Fruit fly (Drosophila melanogaster) whole organism, embryonic: Measurements from ENCODE around the gene vari.

Source experiments
- Adf1 ChIP-seq: fragments of 200-800 bp; sonication (Bioruptor generic); IDR thresholded peaks from 2 replicates; pipeline ENCODE4 v1.3.6; 2022; ENCODE audit warnings: missing biosample characterization, missing genetic modification characterization
- Aef1 ChIP-seq: fragments of 200-800 bp; sonication (Bioruptor generic); IDR thresholded peaks from 3 replicates; pipeline ENCODE4 v1.3.6; 2022; ENCODE audit warnings: missing biosample characterization, missing genetic modification characterization
- CG10979 ChIP-seq: fragments of 200-800 bp; sonication (Bioruptor generic); optimal IDR thresholded peaks from 2 replicates; lab custom pipeline; 2018; ENCODE audit warnings: missing biosample characterization, mild to moderate bottlenecking, missing genetic modification characterization, moderate library complexity
- CG14050 ChIP-seq: fragments of 200-800 bp; sonication (Bioruptor generic); IDR thresholded peaks from 3 replicates; pipeline ENCODE4 v1.3.6; 2022; ENCODE audit warnings: missing biosample characterization, missing genetic modification characterization
- CG14441 ChIP-seq: fragments of 200-800 bp; sonication (Bioruptor generic); IDR thresholded peaks from 2 replicates; pipeline ENCODE4 v1.3.6; 2022; ENCODE audit warnings: missing biosample characterization, missing genetic modification characterization
- CG18619 ChIP-seq: fragments of 200-800 bp; sonication (Bioruptor generic); optimal IDR thresholded peaks from 3 replicates; lab custom pipeline; 2017; ENCODE audit warnings: missing biosample characterization, mild to moderate bottlenecking, missing genetic modification characterization
- CG18764 ChIP-seq: fragments of 200-800 bp; sonication (Bioruptor generic); optimal IDR thresholded peaks from 3 replicates; lab custom pipeline; 2016; ENCODE audit warnings: missing biosample characterization, missing genetic modification characterization
- CG2875 ChIP-seq: fragments of 200-800 bp; sonication (Bioruptor generic); optimal IDR thresholded peaks from 2 replicates; lab custom pipeline; 2017; ENCODE audit warnings: missing biosample characterization, mild to moderate bottlenecking, missing genetic modification characterization, missing genetic modification reagents
- CG30020 ChIP-seq: fragments of 200-800 bp; optimal IDR thresholded peaks from 2 replicates; lab custom pipeline; 2019; ENCODE audit warnings: missing biosample characterization, mild to moderate bottlenecking, missing genetic modification characterization, moderate library complexity
- CG32772 ChIP-seq: fragments of 200-800 bp; sonication (Bioruptor generic); IDR thresholded peaks from 2 replicates; pipeline ENCODE4 v1.3.6; 2022; ENCODE audit warnings: missing biosample characterization, missing genetic modification characterization
- CG3726 ChIP-seq: fragments of 200-800 bp; sonication (Bioruptor generic); IDR thresholded peaks from 3 replicates; pipeline ENCODE4, ENCODE4 v1.3.6; 2022; ENCODE audit warnings: missing biosample characterization, missing genetic modification characterization
- CG3838 ChIP-seq: fragments of 200-800 bp; sonication (Bioruptor generic); optimal IDR thresholded peaks from 3 replicates; lab custom pipeline; 2016; ENCODE audit warnings: missing biosample characterization, missing genetic modification characterization
- CG6813 ChIP-seq: fragments of 200-800 bp; sonication (Bioruptor generic); optimal IDR thresholded peaks from 2 replicates; lab custom pipeline; 2017; ENCODE audit warnings: missing biosample characterization, missing genetic modification characterization, mild to moderate bottlenecking, moderate library complexity, missing genetic modification reagents
- CG6854 ChIP-seq: fragments of 200-800 bp; sonication (Bioruptor generic); optimal IDR thresholded peaks from 3 replicates; lab custom pipeline; 2017; ENCODE audit warnings: missing biosample characterization, mild to moderate bottlenecking, missing genetic modification characterization
- CG7357 ChIP-seq: fragments of 200-800 bp; sonication (Bioruptor generic); IDR thresholded peaks from 3 replicates; pipeline ENCODE4 v1.3.6; 2022; ENCODE audit warnings: missing biosample characterization, missing genetic modification characterization
- CG8359 ChIP-seq: fragments of 200-800 bp; sonication (Bioruptor generic); optimal IDR thresholded peaks from 2 replicates; lab custom pipeline; 2017; ENCODE audit warnings: missing biosample characterization, mild to moderate bottlenecking, missing genetic modification characterization, borderline replicate concordance
- CG8765 ChIP-seq: fragments of 200-800 bp; sonication (Bioruptor generic); IDR thresholded peaks from 2 replicates; pipeline ENCODE4 v1.3.6; 2022; ENCODE audit warnings: missing biosample characterization, missing genetic modification characterization
- CG9609 ChIP-seq: fragments of 200-800 bp; sonication (Bioruptor generic); optimal IDR thresholded peaks from 3 replicates; lab custom pipeline; 2016; ENCODE audit warnings: missing biosample characterization, missing genetic modification characterization
- CG9876 ChIP-seq: fragments of 200-800 bp; sonication (Bioruptor generic); optimal IDR thresholded peaks from 2 replicates; lab custom pipeline; 2016; ENCODE audit warnings: missing biosample characterization, missing genetic modification characterization
- CG9932 ChIP-seq: fragments of 200-800 bp; sonication (Bioruptor generic); IDR thresholded peaks from 2 replicates; pipeline ENCODE4 v1.3.6; 2022; ENCODE audit warnings: missing biosample characterization, missing genetic modification characterization
- CHES-1-like ChIP-seq: fragments of 200-800 bp; sonication (Bioruptor generic); optimal IDR thresholded peaks from 2 replicates; lab custom pipeline; 2016; ENCODE audit warnings: missing biosample characterization, missing genetic modification characterization
- Dad ChIP-seq: fragments of 200-800 bp; sonication (Bioruptor generic); optimal IDR thresholded peaks from 3 replicates; lab custom pipeline; 2016; ENCODE audit warnings: missing biosample characterization, missing genetic modification characterization
- Dref ChIP-seq: fragments of 200-800 bp; sonication (Bioruptor generic); IDR thresholded peaks from 2 replicates; pipeline ENCODE4 v1.3.6; 2022; ENCODE audit warnings: missing biosample characterization, missing genetic modification characterization
- ERR ChIP-seq: fragments of 200-800 bp; sonication (Bioruptor generic); optimal IDR thresholded peaks from 2 replicates; lab custom pipeline; 2016; ENCODE audit warnings: missing biosample characterization, missing genetic modification characterization
- Hr78 ChIP-seq, 2 experiments: fragments of 200-800 bp in 1 of 2; fragments of >200 bp in 1 of 2; sonication (Bioruptor generic) in 1 of 2; optimal IDR thresholded peaks; 2 replicates each; lab custom pipeline; 2017 to 2019; ENCODE audit warnings: missing biosample characterization in 2 of 2, missing genetic modification characterization in 2 of 2, mild to moderate bottlenecking in 1 of 2, moderate library complexity in 1 of 2
- MTF-1 ChIP-seq: fragments of 200-800 bp; sonication (Bioruptor generic); optimal IDR thresholded peaks from 2 replicates; lab custom pipeline; 2018; ENCODE audit warnings: missing biosample characterization, mild to moderate bottlenecking, missing genetic modification characterization, borderline replicate concordance
- NFAT ChIP-seq: fragments of 200-800 bp; sonication (Bioruptor generic); IDR thresholded peaks from 2 replicates; pipeline ENCODE4 v1.3.6; 2022; ENCODE audit warnings: missing biosample characterization, missing genetic modification characterization
- Six4 ChIP-seq: fragments of 200-800 bp; sonication (Bioruptor generic); optimal IDR thresholded peaks from 2 replicates; lab custom pipeline; 2016; ENCODE audit warnings: missing biosample characterization, missing genetic modification characterization
- Ssrp ChIP-seq: fragments of 200-800 bp; sonication (Bioruptor generic); optimal IDR thresholded peaks from 2 replicates; lab custom pipeline; 2018; ENCODE audit warnings: missing biosample characterization, mild to moderate bottlenecking, missing genetic modification characterization, moderate library complexity
- bsh ChIP-seq, 2 experiments: fragments of 200-800 bp; sonication (Bioruptor generic); optimal IDR thresholded peaks; 2 replicates each; lab custom pipeline; 2017 to 2018; ENCODE audit warnings: mild to moderate bottlenecking in 2 of 2, missing biosample characterization in 2 of 2, missing genetic modification characterization in 2 of 2, moderate library complexity in 1 of 2
- corto ChIP-seq: fragments of 200-800 bp; sonication (Bioruptor generic); optimal IDR thresholded peaks from 2 replicates; lab custom pipeline; 2016; ENCODE audit warnings: missing biosample characterization, mild to moderate bottlenecking, missing genetic modification characterization, moderate library complexity
- eyg ChIP-seq: fragments of 200-800 bp; sonication (Bioruptor generic); optimal IDR thresholded peaks from 3 replicates; lab custom pipeline; 2016; ENCODE audit warnings: missing biosample characterization, missing genetic modification characterization
- gce ChIP-seq: fragments of 200-800 bp; sonication (Bioruptor generic); IDR thresholded peaks from 3 replicates; pipeline ENCODE4 v1.3.6; 2022; ENCODE audit warnings: missing biosample characterization, missing genetic modification characterization
- lola ChIP-seq, 3 experiments: fragments of >200 bp in 2 of 3; fragments of 200-800 bp in 1 of 3; sonication (Bioruptor generic) in 1 of 3; optimal IDR thresholded peaks; 2 replicates each; lab custom pipeline; 2017 to 2019; ENCODE audit warnings: missing biosample characterization in 3 of 3, missing genetic modification characterization in 3 of 3, mild to moderate bottlenecking in 1 of 3, moderate library complexity in 1 of 3
- maf-S ChIP-seq: fragments of 200-800 bp; sonication (Bioruptor generic); optimal IDR thresholded peaks from 2 replicates; lab custom pipeline; 2016; ENCODE audit warnings: missing biosample characterization, missing genetic modification characterization
- mld ChIP-seq: fragments of 200-800 bp; sonication (Bioruptor generic); IDR thresholded peaks from 3 replicates; pipeline ENCODE4 v1.3.6; 2022; ENCODE audit warnings: missing biosample characterization, missing genetic modification characterization; ENCODE audit not compliant: partially characterized antibody
- nerfin-2 ChIP-seq: fragments of 200-800 bp; sonication (Bioruptor generic); IDR thresholded peaks from 2 replicates; pipeline ENCODE4 v1.3.6; 2022; ENCODE audit warnings: missing biosample characterization, missing genetic modification characterization; ENCODE audit not compliant: partially characterized antibody
- nom ChIP-seq: fragments of 200-800 bp; sonication (Bioruptor generic); optimal IDR thresholded peaks from 2 replicates; lab custom pipeline; 2017; ENCODE audit warnings: missing biosample characterization, missing genetic modification characterization, mild to moderate bottlenecking, moderate library complexity, missing genetic modification reagents
- oc ChIP-seq: fragments of 200-800 bp; sonication (Bioruptor generic); optimal IDR thresholded peaks from 2 replicates; lab custom pipeline; 2018; ENCODE audit warnings: missing biosample characterization, mild to moderate bottlenecking, missing genetic modification characterization, moderate library complexity
- pan ChIP-seq, 4 experiments: fragments of >200 bp in 3 of 4; fragments of 200-800 bp in 1 of 4; sonication (Bioruptor generic) in 1 of 4; optimal IDR thresholded peaks in 3 of 4; IDR thresholded peaks in 1 of 4; 2 replicates each; pipeline versions ENCODE4 v1.3.6 to Lab custom; 2017 to 2022; ENCODE audit warnings: missing biosample characterization in 2 of 4, missing genetic modification characterization in 2 of 4, mixed read lengths in 1 of 4
- peb ChIP-seq: fragments of 200-800 bp; sonication (Bioruptor generic); IDR thresholded peaks from 2 replicates; pipeline ENCODE4 v1.3.6; 2022; ENCODE audit warnings: missing biosample characterization, missing genetic modification characterization
- pros ChIP-seq: fragments of 200-800 bp; sonication (Bioruptor generic); optimal IDR thresholded peaks from 3 replicates; lab custom pipeline; 2019; ENCODE audit warnings: missing biosample characterization, mild to moderate bottlenecking, missing genetic modification characterization, moderate library complexity
- slp2 ChIP-seq: fragments of 200-800 bp; sonication (Bioruptor generic); optimal IDR thresholded peaks from 2 replicates; lab custom pipeline; 2016; ENCODE audit warnings: missing biosample characterization, missing genetic modification characterization
- ssp ChIP-seq: fragments of 200-800 bp; sonication (Bioruptor generic); IDR thresholded peaks from 2 replicates; pipeline ENCODE4 v1.3.6; 2022; ENCODE audit warnings: missing biosample characterization, missing genetic modification characterization
- tll ChIP-seq, 2 experiments: fragments of 200-800 bp in 1 of 2; fragments of >200 bp in 1 of 2; sonication (Bioruptor generic) in 1 of 2; optimal IDR thresholded peaks; 2 replicates each; lab custom pipeline; 2017 to 2019; ENCODE audit warnings: missing biosample characterization in 2 of 2, missing genetic modification characterization in 2 of 2, mild to moderate bottlenecking in 1 of 2, moderate library complexity in 1 of 2
- tup ChIP-seq: fragments of 200-800 bp; sonication (Bioruptor generic); optimal IDR thresholded peaks from 2 replicates; lab custom pipeline; 2016; ENCODE audit warnings: missing biosample characterization, mild to moderate bottlenecking, missing genetic modification characterization, moderate library complexity
- wdn ChIP-seq: fragments of 200-800 bp; sonication (Bioruptor generic); IDR thresholded peaks from 2 replicates; pipeline ENCODE4 v1.3.6; 2022; ENCODE audit warnings: missing biosample characterization, missing genetic modification characterization
- wor ChIP-seq: fragments of 200-800 bp; sonication (Bioruptor generic); IDR thresholded peaks from 2 replicates; pipeline ENCODE4 v1.3.6; 2022; ENCODE audit warnings: missing biosample characterization, missing genetic modification characterization

vari gene

DNA sequence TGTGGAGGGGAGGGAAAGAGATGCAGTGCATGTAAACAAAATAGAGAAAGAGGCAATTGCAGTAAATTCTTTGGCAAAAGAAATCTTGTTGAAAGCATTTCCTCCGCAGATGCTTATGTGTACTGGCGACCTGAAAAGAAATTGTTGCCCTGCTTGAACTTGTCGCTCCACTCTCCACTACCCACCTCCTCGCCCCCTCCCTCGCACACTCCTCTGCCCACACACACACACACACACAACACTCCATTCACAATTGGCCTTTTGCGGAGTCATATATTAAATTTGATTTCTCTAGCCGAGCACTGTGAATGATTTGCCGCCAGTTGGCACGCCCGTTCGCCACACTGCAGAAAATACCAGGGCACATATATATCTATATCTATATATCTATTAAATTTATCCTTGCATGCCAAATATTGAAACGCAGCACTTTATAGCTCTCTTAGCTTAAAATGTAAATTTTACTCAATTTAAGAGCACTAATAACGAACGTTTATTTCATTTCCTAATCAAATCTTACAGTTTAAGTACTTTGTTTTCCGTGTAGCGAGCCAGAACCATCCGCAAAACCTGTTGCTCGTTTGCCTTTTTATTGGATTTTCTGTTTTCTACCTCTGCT is 37.9 kb downstream of the vari start (continued):
- TF ChIP-seq tup (no peak), maf-S (peak; percentile 22), wdn (GFP tag; lab: Robert Waterston, UW) (peak; percentile 51), CG8359 (GFP tag; lab: Kevin White, UChicago) (peak; percentile 44), peb (GFP tag; lab: Robert Waterston, UW) (peak; percentile 44; the same call in 1 of the 2 replicates), ssp (GFP tag; lab: Robert Waterston, UW) (peak; percentile 49), CG9932 (GFP tag; lab: Robert Waterston, UW) (peak; percentile 85), CG7357 (GFP tag; lab: Robert Waterston, UW) (peak; percentile 67; the same call in 2 of the 3 replicates), pros (GFP tag; lab: Kevin White, UChicago) (no peak), CG14441 (GFP tag; lab: Robert Waterston, UW) (peak; percentile 54), lola (GFP tag; optimal IDR thresholded peaks at IDR 0.05; lab: Kevin White, UChicago) (peak in 1 of 3 experiments; percentile 30), Adf1 (GFP tag; lab: Robert Waterston, UW) (peak; percentile 20; the same call in 1 of the 2 replicates), CG3838 (GFP tag; lab: Kevin White, UChicago) (no peak), CG18619 (peak; percentile 60), CG14050 (GFP tag; lab: Robert Waterston, UW) (no peak; the same call in 2 of the 3 replicates), ERR (no peak), tll (GFP tag; optimal IDR thresholded peaks at IDR 0.05; lab: Kevin White, UChicago) (no peak), CHES-1-like (GFP tag; lab: Kevin White, UChicago) (peak; percentile 37), CG9876 (no peak), eyg (GFP tag; lab: Kevin White, UChicago) (peak; percentile 34), slp2 (GFP tag; lab: Kevin White, UChicago) (peak; percentile 58), nom (GFP tag; lab: Kevin White, UChicago) (peak; percentile 42), Dref (no peak), corto (peak; percentile 37), CG30020 (tag; lab: Kevin White, UChicago) (no peak), oc (no peak), wor (GFP tag; lab: Robert Waterston, UW) (no peak), Hr78 (GFP tag; optimal IDR thresholded peaks at IDR 0.05; lab: Kevin White, UChicago) (no peak), CG9609 (GFP tag; lab: Kevin White, UChicago) (peak; percentile 31), CG6854 (GFP tag; lab: Kevin White, UChicago) (peak; percentile 71), CG8765 (GFP tag; lab: Robert Waterston, UW) (peak; percentile 60; the same call in 1 of the 2 replicates), MTF-1 (GFP tag; lab: Kevin White, UChicago) (no peak), Dad (peak; percentile 65), Ssrp (tag; lab: Kevin White, UChicago) (peak; percentile 34), CG3726 (0 out of 3 replicates have a peak, but pooled peaks have one; percentile 47), gce (GFP tag; lab: Robert Waterston, UW) (no peak), Aef1 (peak; percentile 79), mld (GFP tag; lab: Robert Waterston, UW) (no peak), CG18764 (GFP tag; lab: Kevin White, UChicago) (peak; percentile 34), CG6813 (GFP tag; lab: Kevin White, UChicago) (peak; percentile 74), pan (optimal IDR thresholded peaks at IDR 0.05; lab: Kevin White, UChicago) (no peak), pan (GFP tag; optimal IDR thresholded peaks at IDR 0.05 in 1 of 2, IDR thresholded peaks at IDR 0.05 in 1 of 2) (peak in 1 of 2 experiments; percentile 74), CG2875 (GFP tag; lab: Kevin White, UChicago) (no peak), nerfin-2 (GFP tag; lab: Robert Waterston, UW) (no peak), CG10979 (tag; lab: Kevin White, UChicago) (peak; percentile 68), CG32772 (GFP tag; lab: Robert Waterston, UW) (peak; percentile 64), Six4 (GFP tag; lab: Kevin White, UChicago) (peak; percentile 46), NFAT (GFP tag; lab: Robert Waterston, UW) (peak; percentile 78), bsh (GFP tag; optimal IDR thresholded peaks at IDR 0.05; lab: Kevin White, UChicago) (peak; percentile 52 to 65)
